Worm (Caenorhabditis elegans): ENCODE results near the gene vha-13.

- TF ChIP-seq ets-7 (tag; optimal IDR thresholded peaks at IDR 0.05): no peak
- no peak for TF ChIP-seq flt-1 (GFP tag; IDR thresholded peaks at IDR 0.05)
- TF ChIP-seq tra-4 (tag; optimal IDR thresholded peaks at IDR 0.05): no peak
- no peak for TF ChIP-seq scrt-1 (GFP tag; IDR thresholded peaks at IDR 0.05)
- TF ChIP-seq ama-1 (optimal IDR thresholded peaks at IDR 0.05): no peak
- no peak for TF ChIP-seq hnd-1 (tag; optimal IDR thresholded peaks at IDR 0.05)
- no peak for TF ChIP-seq ceh-36 (tag; optimal IDR thresholded peaks at IDR 0.05)
Observed at ce11 chrV:14378052-14378451, 26.5 kb downstream of the vha-13 start.

Data from whole organism, early embryonic.